Fruit fly (Drosophila melanogaster): ENCODE results near the gene cona.

cona gene

dm6 chr3R:18396801-18397604 lies 11.4 kb downstream of the cona start, which contains the start of gene Vti1b (continued):
- TF ChIP-seq ranshi (GFP tag; IDR thresholded peaks at IDR 0.05) (peak; percentile 92), jumu (GFP tag; optimal IDR thresholded peaks at IDR 0.05) (peak; percentile 90), Dbx (GFP tag; IDR thresholded peaks at IDR 0.05) (peak; percentile 88), C15 (GFP tag; IDR thresholded peaks at IDR 0.05) (peak; percentile 77; the same call in 2 of the 3 replicates), CG7786 (GFP tag; optimal IDR thresholded peaks at IDR 0.05) (peak; percentile 89), caup (GFP tag; optimal IDR thresholded peaks at IDR 0.05; ENCODE audit: severe bottlenecking) (peak; percentile 92), tup (GFP tag; optimal IDR thresholded peaks at IDR 0.05) (peak; percentile 79), Ada2b (GFP tag; IDR thresholded peaks at IDR 0.05) (peak; percentile 92), CG1603 (tag; optimal IDR thresholded peaks at IDR 0.05) (peak; percentile 87), klu (GFP tag; IDR thresholded peaks at IDR 0.05) (peak; percentile 93), Opbp (GFP tag; IDR thresholded peaks at IDR 0.05; ENCODE audit: partially characterized antibody) (no peak), CG16863 (GFP tag; optimal IDR thresholded peaks at IDR 0.05) (peak; percentile 94), sob (GFP tag; IDR thresholded peaks at IDR 0.05) (peak; percentile 78), CG7745 (tag; optimal IDR thresholded peaks at IDR 0.05) (peak; percentile 31), CG10209 (GFP tag; optimal IDR thresholded peaks at IDR 0.05) (peak; percentile 95), br (optimal IDR thresholded peaks at IDR 0.05) (no peak), CG2129 (GFP tag; IDR thresholded peaks at IDR 0.05; ENCODE audit: partially characterized antibody) (no peak), sima (GFP tag; optimal IDR thresholded peaks at IDR 0.05) (no peak), gce (GFP tag; IDR thresholded peaks at IDR 0.05) (peak; percentile 93), CG8944 (GFP tag; optimal IDR thresholded peaks at IDR 0.05) (peak; percentile 91), CrebB (tag; optimal IDR thresholded peaks at IDR 0.05) (peak; percentile 85), MTF-1 (GFP tag; optimal IDR thresholded peaks at IDR 0.05; ENCODE audit: borderline replicate concordance) (peak; percentile 79), CG9727 (GFP tag; optimal IDR thresholded peaks at IDR 0.05) (peak; percentile 95), CG8281 (tag; optimal IDR thresholded peaks at IDR 0.05) (peak; percentile 74), ewg (GFP tag; optimal IDR thresholded peaks at IDR 0.05) (peak; percentile 89), CG18764 (GFP tag; optimal IDR thresholded peaks at IDR 0.05) (peak; percentile 79), Sox100B (GFP tag; optimal IDR thresholded peaks at IDR 0.05) (peak; percentile 91), sr (GFP tag; IDR thresholded peaks at IDR 0.05) (peak; percentile 87), odd (GFP tag; optimal IDR thresholded peaks at IDR 0.05) (peak; percentile 85), MBD-R2 (GFP tag; IDR thresholded peaks at IDR 0.05) (peak; percentile 55; the same call in 1 of the 2 replicates), Hmr (GFP tag; optimal IDR thresholded peaks at IDR 0.05) (peak; percentile 90), TFAM (GFP tag; optimal IDR thresholded peaks at IDR 0.05) (peak; percentile 74), Ssrp (tag; optimal IDR thresholded peaks at IDR 0.05) (peak; percentile 94), Gug (GFP tag; IDR thresholded peaks at IDR 0.05) (peak; percentile 94), emc (GFP tag; optimal IDR thresholded peaks at IDR 0.05) (peak; percentile 87), sna (GFP tag; IDR thresholded peaks at IDR 0.05; ENCODE audit: partially characterized antibody) (0 out of 2 replicates have a peak, but pooled peaks have one; percentile 31), chn (GFP tag; optimal IDR thresholded peaks at IDR 0.05) (peak; percentile 96), CkIIα-i1 (GFP tag; IDR thresholded peaks at IDR 0.05) (peak; percentile 68; the same call in 1 of the 2 replicates), corto (GFP tag; optimal IDR thresholded peaks at IDR 0.05) (peak; percentile 75), pum (GFP tag; optimal IDR thresholded peaks at IDR 0.05) (peak; percentile 93), nom (GFP tag; optimal IDR thresholded peaks at IDR 0.05) (peak; percentile 82), CG11085 (GFP tag; IDR thresholded peaks at IDR 0.05) (peak; percentile 85), Hr51 (GFP tag; optimal IDR thresholded peaks at IDR 0.05) (peak; percentile 92 to 95), CG14860 (GFP tag; IDR thresholded peaks at IDR 0.05; ENCODE audit: partially characterized antibody) (no peak), CG14667 (GFP tag; IDR thresholded peaks at IDR 0.05) (peak; percentile 87), NC2β (GFP tag; optimal IDR thresholded peaks at IDR 0.05) (peak; percentile 92), sens (GFP tag) (peak; percentile 98), CG8924 (tag; optimal IDR thresholded peaks at IDR 0.05) (peak; percentile 96)
